Worm (Caenorhabditis elegans) whole organism, mixed stage, embryonic: ENCODE results near the gene Y70C5B.2.
A peak's percentile ranks its signal among the peaks of the same experiment; 100 is the strongest.

Experiments
- M03D4.4 ChIP-seq: sonication (generic microtip); optimal IDR thresholded peaks from 2 replicates; lab custom pipeline; 2017; ENCODE audit warnings: mild to moderate bottlenecking, missing genetic modification characterization, missing compliant biosample characterization
- bed-3 ChIP-seq: fragments of 200-800 bp; sonication (Bioruptor generic); optimal IDR thresholded peaks from 3 replicates; lab custom pipeline; 2018; ENCODE audit warnings: mild to moderate bottlenecking, missing genetic modification characterization, moderate library complexity, missing compliant biosample characterization
- blmp-1 ChIP-seq: fragments of 150-350 bp; optimal IDR thresholded peaks from 2 replicates; lab custom pipeline; 2014; ENCODE audit warnings: missing biosample characterization, missing genetic modification characterization
- ceh-39 ChIP-seq: fragments of 150-350 bp; optimal IDR thresholded peaks from 2 replicates; lab custom pipeline; 2014; ENCODE audit warnings: missing biosample characterization, missing genetic modification characterization
- ceh-43 ChIP-seq: fragments of 200-800 bp; sonication (Bioruptor generic); optimal IDR thresholded peaks from 2 replicates; lab custom pipeline; 2018; ENCODE audit warnings: mild to moderate bottlenecking, missing genetic modification characterization, moderate library complexity, missing compliant biosample characterization
- ceh-83 ChIP-seq: fragments of 200-800 bp; sonication (Bioruptor generic); optimal IDR thresholded peaks from 2 replicates; lab custom pipeline; 2018; ENCODE audit warnings: mild to moderate bottlenecking, missing genetic modification characterization, missing compliant biosample characterization
- cnd-1 ChIP-seq: fragments of 200-800 bp; sonication (Bioruptor generic); optimal IDR thresholded peaks from 2 replicates; lab custom pipeline; 2018; ENCODE audit warnings: mild to moderate bottlenecking, missing genetic modification characterization, missing compliant biosample characterization
- drap-1 ChIP-seq: fragments of 200-800 bp; sonication (Bioruptor generic); optimal IDR thresholded peaks from 3 replicates; lab custom pipeline; 2018; ENCODE audit warnings: mild to moderate bottlenecking, missing genetic modification characterization, missing compliant biosample characterization
- elt-1 ChIP-seq: sonication (generic microtip); optimal IDR thresholded peaks from 2 replicates; lab custom pipeline; 2017; ENCODE audit warnings: missing genetic modification characterization, mild to moderate bottlenecking, missing compliant biosample characterization, antibody characterized with exemption, moderate library complexity, borderline replicate concordance; ENCODE audit not compliant: insufficient read depth
- elt-3 ChIP-seq: fragments of 150-350 bp; optimal IDR thresholded peaks from 2 replicates; lab custom pipeline; 2014; ENCODE audit warnings: missing biosample characterization, missing genetic modification characterization
- flh-1 ChIP-seq: fragments of 200-800 bp; sonication (Bioruptor generic); optimal IDR thresholded peaks from 2 replicates; lab custom pipeline; 2018; ENCODE audit warnings: mild to moderate bottlenecking, missing genetic modification characterization, moderate library complexity, missing compliant biosample characterization
- hlh-1 ChIP-seq: fragments of 150-350 bp; optimal IDR thresholded peaks from 2 replicates; lab custom pipeline; 2014; ENCODE audit warnings: missing biosample characterization, missing genetic modification reagents, missing genetic modification characterization
- lin-13 ChIP-seq: fragments of 150-350 bp; optimal IDR thresholded peaks from 2 replicates; lab custom pipeline; 2014; ENCODE audit warnings: missing biosample characterization, missing genetic modification characterization
- lin-32 ChIP-seq: fragments of 200-800 bp; sonication (Bioruptor generic); optimal IDR thresholded peaks from 2 replicates; lab custom pipeline; 2018; ENCODE audit warnings: mild to moderate bottlenecking, missing genetic modification characterization, missing compliant biosample characterization
- lsy-2 ChIP-seq: fragments of 150-350 bp; optimal IDR thresholded peaks from 2 replicates; lab custom pipeline; 2014; ENCODE audit warnings: missing biosample characterization, missing genetic modification characterization
- mab-5 ChIP-seq: fragments of 150-350 bp; optimal IDR thresholded peaks from 2 replicates; lab custom pipeline; 2014; ENCODE audit warnings: missing biosample characterization, missing genetic modification characterization
- mep-1 ChIP-seq: fragments of 150-350 bp; optimal IDR thresholded peaks from 2 replicates; lab custom pipeline; 2017; ENCODE audit warnings: missing biosample characterization, missing genetic modification reagents, missing genetic modification characterization, inconsistent platforms
- mls-2 ChIP-seq: sonication (generic microtip); optimal IDR thresholded peaks from 2 replicates; lab custom pipeline; 2016; ENCODE audit warnings: mild to moderate bottlenecking, missing genetic modification characterization, moderate library complexity, missing compliant biosample characterization
- nhr-12 ChIP-seq: fragments of 150-350 bp; optimal IDR thresholded peaks from 2 replicates; lab custom pipeline; 2014; ENCODE audit warnings: missing biosample characterization, missing genetic modification characterization
- nhr-2 ChIP-seq: fragments of 150-350 bp; optimal IDR thresholded peaks from 2 replicates; lab custom pipeline; 2014; ENCODE audit warnings: missing biosample characterization, missing genetic modification characterization
- nhr-237 ChIP-seq: fragments of 150-350 bp; optimal IDR thresholded peaks from 2 replicates; lab custom pipeline; 2014; ENCODE audit warnings: missing biosample characterization, missing genetic modification characterization
- nhr-28 ChIP-seq: fragments of 150-350 bp; optimal IDR thresholded peaks from 2 replicates; lab custom pipeline; 2014; ENCODE audit warnings: missing biosample characterization, missing genetic modification characterization
- sem-2 ChIP-seq: fragments of 200-800 bp; sonication (Bioruptor generic); optimal IDR thresholded peaks from 2 replicates; lab custom pipeline; 2018; ENCODE audit warnings: mild to moderate bottlenecking, missing genetic modification characterization, missing compliant biosample characterization
- snpc-4 ChIP-seq: fragments of 150-350 bp; optimal IDR thresholded peaks from 2 replicates; lab custom pipeline; 2014; ENCODE audit warnings: missing biosample characterization, missing genetic modification characterization
- sptf-1 ChIP-seq: sonication (generic microtip); optimal IDR thresholded peaks from 2 replicates; lab custom pipeline; 2017; ENCODE audit warnings: mild to moderate bottlenecking, missing genetic modification characterization, moderate library complexity, missing compliant biosample characterization
- unc-39 ChIP-seq: fragments of 150-350 bp; optimal IDR thresholded peaks from 2 replicates; lab custom pipeline; 2014; ENCODE audit warnings: missing biosample characterization, missing genetic modification characterization
- unc-62 ChIP-seq: fragments of 150-350 bp; optimal IDR thresholded peaks from 2 replicates; lab custom pipeline; 2014; ENCODE audit warnings: missing biosample characterization, missing genetic modification reagents, missing genetic modification characterization
- ztf-11 ChIP-seq: fragments of 150-350 bp; optimal IDR thresholded peaks from 2 replicates; lab custom pipeline; 2014; ENCODE audit warnings: missing biosample characterization, missing genetic modification characterization

The Y70C5B.2 gene

DNA sequence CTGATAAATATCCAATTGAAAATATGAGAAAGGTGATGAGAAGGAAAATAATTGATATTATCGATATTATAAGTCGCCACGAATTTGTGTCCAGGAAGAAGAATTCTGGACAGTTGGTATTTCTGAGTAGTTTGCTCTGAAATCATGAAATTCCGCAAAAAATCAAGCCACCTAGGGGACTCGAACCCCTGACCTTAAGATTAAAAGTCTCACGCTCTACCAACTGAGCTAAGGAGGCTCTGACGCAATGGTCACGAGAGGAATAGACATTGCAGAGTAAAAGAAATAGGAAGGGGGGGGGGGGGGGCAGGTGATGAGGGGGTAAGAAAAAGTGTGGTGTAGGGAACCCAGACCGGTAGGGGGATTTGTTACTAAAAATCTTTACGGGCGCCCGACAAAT is 38.8 kb downstream of the Y70C5B.2 start:
- TF ChIP-seq ztf-11 (tag; lab: Kevin White, UChicago) (no peak), snpc-4 (tag; lab: Kevin White, UChicago) (no peak), hlh-1 (tag; lab: Kevin White, UChicago) (peak; percentile 3), nhr-12 (tag; lab: Kevin White, UChicago) (no peak), lin-13 (tag; lab: Kevin White, UChicago) (no peak), drap-1 (peak; percentile 47), sptf-1 (tag; lab: Kevin White, UChicago) (peak; percentile 75), sem-2 (peak; percentile 36), M03D4.4 (tag; lab: Kevin White, UChicago) (peak; percentile 66), mls-2 (tag; lab: Kevin White, UChicago) (peak; percentile 14), unc-62 (GFP tag; lab: Kevin White, UChicago) (no peak), cnd-1 (tag; lab: Kevin White, UChicago) (peak; percentile 51), elt-3 (tag; lab: Kevin White, UChicago) (no peak), blmp-1 (tag; lab: Kevin White, UChicago) (no peak), mep-1 (tag; lab: Kevin White, UChicago) (no peak), flh-1 (GFP tag; lab: Kevin White, UChicago) (peak; percentile 17), ceh-83 (no peak), lsy-2 (tag; lab: Kevin White, UChicago) (no peak)

DNA sequence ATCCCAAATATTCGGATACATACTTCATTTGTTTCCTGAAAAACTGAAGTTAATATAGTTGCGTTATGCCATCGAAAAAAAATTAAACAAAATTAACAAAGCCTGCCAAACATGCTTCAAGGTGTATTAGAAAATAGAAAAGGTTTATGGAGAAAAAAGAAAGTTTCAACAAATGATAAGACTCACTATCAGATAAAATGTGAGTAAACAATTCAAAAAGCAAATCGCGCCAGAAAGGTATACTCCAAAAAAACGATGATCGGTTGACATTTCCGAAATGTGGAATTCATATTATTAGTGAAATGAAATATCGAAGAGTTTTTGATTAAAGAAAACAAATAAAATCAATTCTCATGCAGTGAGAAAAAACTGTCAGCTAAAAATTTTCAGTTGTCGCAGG is 39.8 kb downstream of the Y70C5B.2 start, which contains the start of gene Y70C5A.3:
TSS of gene Y70C5A.3 (minus strand) at position 50 of the 400 bp plus-strand sequence.
- TF ChIP-seq lin-13 (tag; lab: Kevin White, UChicago) = no peak
- TF ChIP-seq lsy-2 (tag; lab: Kevin White, UChicago) = no peak
- no peak for TF ChIP-seq nhr-12 (tag; lab: Kevin White, UChicago)
- TF ChIP-seq nhr-28 (tag; lab: Kevin White, UChicago) = no peak
- no peak for TF ChIP-seq nhr-237 (tag; lab: Kevin White, UChicago)
- TF ChIP-seq cnd-1 (tag; lab: Kevin White, UChicago) = no peak
- TF ChIP-seq unc-39 = no peak
- no peak for TF ChIP-seq flh-1 (GFP tag; lab: Kevin White, UChicago)
- no peak for TF ChIP-seq elt-1 (tag; lab: Kevin White, UChicago)
- TF ChIP-seq ceh-43 (GFP tag; lab: Kevin White, UChicago) = no peak
- no peak for TF ChIP-seq ceh-83
- TF ChIP-seq snpc-4 (tag; lab: Kevin White, UChicago) = no peak
- no peak for TF ChIP-seq drap-1
- no peak for TF ChIP-seq ceh-39

DNA sequence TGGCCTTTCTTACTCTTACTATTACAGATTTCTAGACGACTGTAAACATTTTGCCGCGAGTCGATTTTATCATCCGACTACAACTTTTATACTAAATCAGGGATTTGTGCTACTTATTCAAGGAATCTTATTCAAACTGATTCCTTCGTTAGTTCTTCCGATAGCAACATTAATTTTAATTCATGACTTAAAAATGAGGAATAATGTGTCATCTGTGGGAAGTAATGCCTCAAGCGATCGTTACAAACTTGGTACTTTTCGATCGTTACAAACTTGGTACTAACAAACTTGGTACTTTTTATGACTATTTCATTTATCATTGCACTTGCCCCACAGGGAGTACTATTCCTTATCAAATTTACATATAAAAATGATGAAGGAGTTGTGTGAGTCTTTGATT is 43.3 kb downstream of the Y70C5B.2 start, which contains the start of gene Y70C5A.4:
TSS of gene Y70C5A.4 (plus strand) at position 301 of the 400 bp plus-strand sequence.
- TF ChIP-seq nhr-237 (tag; lab: Kevin White, UChicago) (no peak), lsy-2 (tag; lab: Kevin White, UChicago) (no peak), ztf-11 (tag; lab: Kevin White, UChicago) (no peak), M03D4.4 (tag; lab: Kevin White, UChicago) (no peak), drap-1 (no peak), mab-5 (tag; lab: Kevin White, UChicago) (no peak), lin-13 (tag; lab: Kevin White, UChicago) (no peak)
- TF ChIP-seq, all 35 proteins: peak for 0

DNA sequence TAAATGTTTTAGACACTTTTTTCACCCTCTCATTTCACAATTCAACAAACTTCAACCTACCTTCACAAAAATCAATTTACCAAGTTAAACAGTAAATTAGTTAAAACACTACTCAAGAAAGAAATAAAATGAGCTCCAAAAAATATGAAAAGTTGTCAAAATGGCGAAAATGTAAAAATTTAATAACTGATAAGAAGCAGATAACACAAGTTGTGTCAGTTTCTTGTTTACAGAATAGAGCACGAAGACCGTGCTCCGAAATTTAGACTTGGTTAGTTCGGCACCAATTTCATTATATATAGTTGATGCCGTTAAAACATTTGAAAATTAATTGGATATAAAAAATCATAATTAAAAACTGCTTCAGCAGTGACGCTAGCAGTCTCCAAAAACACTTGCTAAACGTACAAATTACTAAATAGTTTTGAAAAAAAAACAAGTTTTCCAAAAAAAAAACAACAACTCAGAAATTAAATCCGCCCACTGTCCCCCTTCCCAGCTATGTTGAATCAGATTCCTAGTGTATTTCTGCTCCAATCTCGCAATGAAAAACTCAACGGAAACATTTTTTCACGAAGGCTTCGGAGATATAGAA is 49.8 kb downstream of the Y70C5B.2 start, which contains the start of gene srw-54:
TSS of gene srw-54 (plus strand) at position 545 of the 595 bp plus-strand sequence.
- TF ChIP-seq flh-1 (GFP tag; lab: Kevin White, UChicago) (no peak), nhr-2 (tag; lab: Kevin White, UChicago) (no peak), ztf-11 (tag; lab: Kevin White, UChicago) (no peak)

DNA sequence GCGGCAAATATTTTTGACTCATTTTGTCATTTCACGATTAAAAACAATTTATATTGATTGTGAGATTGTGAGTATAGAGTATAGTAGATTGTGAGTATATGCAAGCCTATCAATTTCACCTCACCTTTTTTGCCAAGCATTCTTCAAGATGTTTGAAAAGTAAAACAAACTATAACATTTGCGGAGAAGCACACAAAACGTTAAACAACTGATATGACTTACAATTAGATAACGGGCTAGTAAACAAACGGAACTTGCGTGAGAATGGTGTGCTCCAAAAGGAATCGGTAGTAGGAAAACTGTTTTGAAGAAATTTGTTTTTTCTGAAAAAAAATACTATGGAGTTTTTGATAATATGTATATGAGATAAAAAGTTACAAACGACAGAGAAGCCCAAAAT is 50.6 kb downstream of the Y70C5B.2 start:
- no peak for TF ChIP-seq lin-13 (tag; lab: Kevin White, UChicago)
- no peak for TF ChIP-seq ztf-11 (tag; lab: Kevin White, UChicago)
- no peak for TF ChIP-seq lin-32
- no peak for TF ChIP-seq elt-1 (tag; lab: Kevin White, UChicago)

DNA sequence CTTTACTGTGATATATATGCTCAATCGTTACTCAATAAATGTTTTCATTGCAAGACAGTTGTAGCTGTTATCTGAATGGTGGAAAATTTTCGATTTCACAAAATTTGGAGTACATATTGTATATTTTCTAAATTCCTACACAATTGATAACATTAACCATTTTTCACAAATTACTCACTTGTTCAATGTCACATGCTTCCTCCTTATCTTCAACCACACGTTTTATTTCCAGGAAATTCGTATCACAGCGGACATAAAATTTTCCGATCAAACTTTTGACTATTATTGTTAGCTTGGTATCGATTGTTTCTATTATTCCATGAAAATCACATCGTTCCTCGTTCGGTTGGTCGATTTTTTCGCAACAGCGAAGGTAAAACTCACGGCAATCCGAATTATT is 52.2 kb downstream of the Y70C5B.2 start:
- no peak for TF ChIP-seq sptf-1 (tag; lab: Kevin White, UChicago)
- no peak for TF ChIP-seq bed-3
- no peak for TF ChIP-seq hlh-1 (tag; lab: Kevin White, UChicago)
- TF ChIP-seq elt-3 (tag; lab: Kevin White, UChicago) = no peak
